Worm (Caenorhabditis elegans) whole organism, L2 larva: ENCODE data around the gene flp-15.

Experiments used
- F13H6.1 ChIP-seq: sonication (generic microtip); optimal IDR thresholded peaks from 2 replicates; lab custom pipeline; 2016; ENCODE audit warnings: missing genetic modification characterization, missing compliant biosample characterization
- R02D3.7 ChIP-seq: fragments of 150-350 bp; optimal IDR thresholded peaks from 2 replicates; lab custom pipeline; 2014; ENCODE audit warnings: missing biosample characterization, missing genetic modification characterization
- Y55F3AM.14 ChIP-seq: fragments of 200-800 bp; sonication (Bioruptor generic); optimal IDR thresholded peaks from 2 replicates; lab custom pipeline; 2018; ENCODE audit warnings: mild to moderate bottlenecking, missing genetic modification characterization, missing compliant biosample characterization
- ZK546.5 ChIP-seq: sonication (generic microtip); optimal IDR thresholded peaks from 2 replicates; lab custom pipeline; 2017; ENCODE audit warnings: missing biosample characterization, missing genetic modification characterization
- alr-1 ChIP-seq: fragments of 150-350 bp; optimal IDR thresholded peaks from 2 replicates; lab custom pipeline; 2014; ENCODE audit warnings: missing biosample characterization, missing genetic modification characterization
- aly-2 ChIP-seq: fragments of 150-350 bp; optimal IDR thresholded peaks from 2 replicates; lab custom pipeline; 2014; ENCODE audit warnings: missing biosample characterization, missing genetic modification characterization
- ama-1 ChIP-seq: fragments of 150-350 bp; optimal IDR thresholded peaks from 2 replicates; lab custom pipeline; 2018; ENCODE audit warnings: inconsistent platforms
- blmp-1 ChIP-seq: sonication (generic microtip); optimal IDR thresholded peaks from 2 replicates; lab custom pipeline; 2017; ENCODE audit warnings: missing genetic modification characterization, mild to moderate bottlenecking, missing compliant biosample characterization, antibody characterized with exemption, moderate library complexity; ENCODE audit not compliant: insufficient read depth
- ceh-16 ChIP-seq: fragments of 150-350 bp; optimal IDR thresholded peaks from 2 replicates; lab custom pipeline; 2014; ENCODE audit warnings: missing biosample characterization, missing genetic modification characterization
- ceh-82 ChIP-seq: fragments of 150-350 bp; optimal IDR thresholded peaks from 2 replicates; lab custom pipeline; 2014; ENCODE audit warnings: missing biosample characterization, missing genetic modification characterization
- egl-27 ChIP-seq: sonication (generic microtip); optimal IDR thresholded peaks from 3 replicates; lab custom pipeline; 2017; ENCODE audit warnings: missing biosample characterization, missing genetic modification reagents, missing genetic modification characterization
- elt-1 ChIP-seq: fragments of 150-350 bp; optimal IDR thresholded peaks from 2 replicates; lab custom pipeline; 2014; ENCODE audit warnings: missing biosample characterization, missing genetic modification characterization
- elt-3 ChIP-seq: sonication (generic microtip); optimal IDR thresholded peaks from 2 replicates; lab custom pipeline; 2017; ENCODE audit warnings: missing biosample characterization, missing genetic modification characterization
- fos-1 ChIP-seq: fragments of 150-350 bp; optimal IDR thresholded peaks from 2 replicates; lab custom pipeline; 2014; ENCODE audit warnings: missing biosample characterization, missing genetic modification characterization
- lin-13 ChIP-seq: fragments of 150-350 bp; optimal IDR thresholded peaks from 2 replicates; lab custom pipeline; 2014; ENCODE audit warnings: missing biosample characterization, missing genetic modification reagents, missing genetic modification characterization
- lin-39 ChIP-seq: fragments of 150-350 bp; optimal IDR thresholded peaks from 2 replicates; lab custom pipeline; 2014; ENCODE audit warnings: missing biosample characterization, missing genetic modification reagents, missing genetic modification characterization
- lsy-2 ChIP-seq, 2 experiments: fragments of 150-350 bp in 1 of 2; sonication (generic microtip) in 1 of 2; optimal IDR thresholded peaks; 2 replicates each; lab custom pipeline; 2014 to 2017; ENCODE audit warnings: missing biosample characterization in 2 of 2, missing genetic modification characterization in 2 of 2
- mab-5 ChIP-seq: fragments of 150-350 bp; optimal IDR thresholded peaks from 2 replicates; lab custom pipeline; 2014; ENCODE audit warnings: missing biosample characterization, missing genetic modification characterization
- mbf-1 ChIP-seq: sonication (generic microtip); optimal IDR thresholded peaks from 2 replicates; lab custom pipeline; 2017; ENCODE audit warnings: missing biosample characterization, missing genetic modification characterization
- mdl-1 ChIP-seq, 2 experiments: fragments of 150-350 bp in 1 of 2; sonication (generic microtip) in 1 of 2; optimal IDR thresholded peaks; 2 replicates each; lab custom pipeline; 2017; ENCODE audit warnings: missing biosample characterization in 2 of 2, missing genetic modification characterization in 2 of 2
- nhr-11 ChIP-seq: fragments of 150-350 bp; optimal IDR thresholded peaks from 2 replicates; lab custom pipeline; 2014; ENCODE audit warnings: missing biosample characterization, missing genetic modification characterization
- nhr-129 ChIP-seq: fragments of 150-350 bp; optimal IDR thresholded peaks from 2 replicates; lab custom pipeline; 2014; ENCODE audit warnings: missing biosample characterization, missing genetic modification characterization
- nhr-21 ChIP-seq: fragments of 150-350 bp; optimal IDR thresholded peaks from 2 replicates; lab custom pipeline; 2014; ENCODE audit warnings: missing biosample characterization, missing genetic modification characterization
- nhr-23 ChIP-seq: fragments of 150-350 bp; optimal IDR thresholded peaks from 2 replicates; lab custom pipeline; 2014; ENCODE audit warnings: missing biosample characterization, missing genetic modification reagents, missing genetic modification characterization
- nhr-25 ChIP-seq: fragments of 150-350 bp; sonication (generic microtip); optimal IDR thresholded peaks from 3 replicates; lab custom pipeline; 2014; ENCODE audit warnings: missing biosample characterization, missing genetic modification characterization
- nhr-6 ChIP-seq: fragments of 150-350 bp; optimal IDR thresholded peaks from 2 replicates; lab custom pipeline; 2014; ENCODE audit warnings: missing biosample characterization, missing genetic modification characterization
- nhr-77 ChIP-seq: fragments of 150-350 bp; optimal IDR thresholded peaks from 2 replicates; lab custom pipeline; 2014; ENCODE audit warnings: missing biosample characterization, missing genetic modification characterization
- peb-1 ChIP-seq: fragments of 150-350 bp; optimal IDR thresholded peaks from 2 replicates; lab custom pipeline; 2014; ENCODE audit warnings: missing biosample characterization, missing genetic modification characterization
- sem-4 ChIP-seq: fragments of 150-350 bp; optimal IDR thresholded peaks from 2 replicates; lab custom pipeline; 2014; ENCODE audit warnings: missing biosample characterization, missing genetic modification reagents, missing genetic modification characterization
- skn-1 ChIP-seq: sonication (generic microtip); optimal IDR thresholded peaks from 2 replicates; lab custom pipeline; 2017; ENCODE audit warnings: missing biosample characterization, missing genetic modification characterization
- sma-3 ChIP-seq: sonication (generic microtip); optimal IDR thresholded peaks from 2 replicates; lab custom pipeline; 2016; ENCODE audit warnings: missing genetic modification reagents, missing genetic modification characterization, missing compliant biosample characterization
- sma-9 ChIP-seq, 2 experiments: fragments of 150-350 bp in 1 of 2; sonication (generic microtip) in 1 of 2; optimal IDR thresholded peaks; 2 replicates each; lab custom pipeline; 2014 to 2016; ENCODE audit warnings: missing genetic modification characterization in 2 of 2, mild to moderate bottlenecking in 1 of 2, missing biosample characterization in 1 of 2, missing compliant biosample characterization in 1 of 2, missing genetic modification reagents in 1 of 2, moderate library complexity in 1 of 2
- snpc-4 ChIP-seq: fragments of 150-350 bp; optimal IDR thresholded peaks from 2 replicates; lab custom pipeline; 2014; ENCODE audit warnings: missing biosample characterization, missing genetic modification characterization
- unc-39 ChIP-seq: fragments of 150-350 bp; optimal IDR thresholded peaks from 2 replicates; lab custom pipeline; 2014; ENCODE audit warnings: missing biosample characterization, missing genetic modification characterization
- unc-55 ChIP-seq: fragments of 150-350 bp; sonication (generic microtip); optimal IDR thresholded peaks from 3 replicates; lab custom pipeline; 2014; ENCODE audit warnings: missing biosample characterization, missing genetic modification reagents, missing genetic modification characterization
- zag-1 ChIP-seq: fragments of 150-350 bp; optimal IDR thresholded peaks from 2 replicates; lab custom pipeline; 2014; ENCODE audit warnings: missing biosample characterization, missing genetic modification characterization
- ztf-4 ChIP-seq: fragments of 150-350 bp; optimal IDR thresholded peaks from 2 replicates; lab custom pipeline; 2014; ENCODE audit warnings: missing biosample characterization, missing genetic modification characterization

flp-15 gene

ce11 chrIII:13710666-13711065 lies 43.0 kb upstream of the flp-15 start:
- TF ChIP-seq mbf-1 (tag; lab: Kevin White, UChicago) (no peak), sma-9 (GFP tag; optimal IDR thresholded peaks at IDR 0.05; lab: Kevin White, UChicago) (peak; percentile 25), sma-9 (tag; optimal IDR thresholded peaks at IDR 0.05; lab: Kevin White, UChicago) (no peak), ZK546.5 (tag; lab: Kevin White, UChicago) (no peak), nhr-25 (tag; lab: Kevin White, UChicago) (peak; percentile 29), F13H6.1 (tag; lab: Kevin White, UChicago) (peak; percentile 11), snpc-4 (tag; lab: Kevin White, UChicago) (no peak)

ce11 chrIII:13709122-13709521 lies 41.5 kb upstream of the flp-15 start:
- no peak for TF ChIP-seq fos-1 (tag; lab: Kevin White, UChicago)
- no peak for TF ChIP-seq aly-2 (tag; lab: Kevin White, UChicago)
- TF ChIP-seq mab-5 (tag; lab: Kevin White, UChicago): no peak
- no peak for TF ChIP-seq ceh-16 (tag; lab: Kevin White, UChicago)
- no peak for TF ChIP-seq nhr-77 (tag; lab: Kevin White, UChicago)
- TF ChIP-seq unc-39 (tag; lab: Kevin White, UChicago): no peak
- no peak for TF ChIP-seq ztf-4 (tag; lab: Kevin White, UChicago)
- TF ChIP-seq ZK546.5 (tag; lab: Kevin White, UChicago): no peak
- peak; percentile 4 for TF ChIP-seq sma-3 (GFP tag; lab: Kevin White, UChicago)
- TF ChIP-seq sma-9 (GFP tag; optimal IDR thresholded peaks at IDR 0.05; lab: Kevin White, UChicago): no peak
- TF ChIP-seq sma-9 (tag; optimal IDR thresholded peaks at IDR 0.05; lab: Kevin White, UChicago): no peak
- no peak for TF ChIP-seq R02D3.7 (tag; lab: Kevin White, UChicago)
- no peak for TF ChIP-seq nhr-23
- no peak for TF ChIP-seq lin-39 (tag; lab: Kevin White, UChicago)
- TF ChIP-seq nhr-21 (tag; lab: Kevin White, UChicago): no peak
- TF ChIP-seq mbf-1 (tag; lab: Kevin White, UChicago): no peak
- peak; percentile 85 for TF ChIP-seq blmp-1 (tag; lab: Kevin White, UChicago)
- TF ChIP-seq Y55F3AM.14 (GFP tag; lab: Kevin White, UChicago): no peak
- TF ChIP-seq nhr-11 (tag; lab: Kevin White, UChicago): no peak
- no peak for TF ChIP-seq egl-27 (tag; lab: Kevin White, UChicago)
- no peak for TF ChIP-seq sem-4 (tag; lab: Kevin White, UChicago)
- TF ChIP-seq skn-1 (tag; lab: Kevin White, UChicago): no peak
- TF ChIP-seq ceh-82: no peak
- TF ChIP-seq elt-1 (tag; lab: Kevin White, UChicago): no peak
- TF ChIP-seq unc-55 (GFP tag; lab: Kevin White, UChicago): no peak
- no peak for TF ChIP-seq F13H6.1 (tag; lab: Kevin White, UChicago)
- TF ChIP-seq nhr-25 (tag; lab: Kevin White, UChicago): peak; percentile 4
- TF ChIP-seq zag-1 (tag; lab: Kevin White, UChicago): no peak
- TF ChIP-seq nhr-6 (tag; lab: Kevin White, UChicago): no peak
- TF ChIP-seq lin-13: no peak
- TF ChIP-seq peb-1 (tag; lab: Kevin White, UChicago): no peak
- no peak for TF ChIP-seq alr-1 (tag; lab: Kevin White, UChicago)
- no peak for TF ChIP-seq elt-3 (tag; lab: Kevin White, UChicago)
- no peak for TF ChIP-seq ama-1
- no peak for TF ChIP-seq lsy-2 (tag; optimal IDR thresholded peaks at IDR 0.05; lab: Kevin White, UChicago)
- peak; percentile 30 for TF ChIP-seq nhr-129 (tag; lab: Kevin White, UChicago)

DNA sequence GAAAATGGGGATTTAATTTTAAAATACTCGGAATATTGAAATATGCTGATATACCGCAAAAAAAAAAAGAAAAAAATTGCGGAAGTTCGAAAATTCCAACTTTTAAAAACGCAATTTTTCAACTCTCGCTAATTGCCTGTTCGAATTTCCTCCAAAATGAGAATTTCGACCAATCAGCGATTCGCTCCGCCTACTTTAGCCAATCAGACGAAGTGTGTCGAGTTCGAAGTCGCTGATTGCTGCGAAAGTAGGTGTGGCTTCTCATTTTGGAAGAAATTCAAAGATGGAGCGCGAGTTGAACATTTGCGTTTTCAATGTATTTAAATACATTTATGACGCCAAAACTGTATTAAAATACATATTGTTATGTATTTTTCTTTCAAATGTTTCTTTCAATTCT lies 40.8 kb upstream of the flp-15 start:
- TF ChIP-seq zag-1 (tag; lab: Kevin White, UChicago): no peak
- no peak for TF ChIP-seq unc-39 (tag; lab: Kevin White, UChicago)
- TF ChIP-seq mdl-1 (tag; optimal IDR thresholded peaks at IDR 0.05; lab: Kevin White, UChicago): no peak
- TF ChIP-seq aly-2 (tag; lab: Kevin White, UChicago): no peak
- no peak for TF ChIP-seq lsy-2 (tag; optimal IDR thresholded peaks at IDR 0.05; lab: Kevin White, UChicago)
- TF ChIP-seq sma-3 (GFP tag; lab: Kevin White, UChicago): no peak
- TF ChIP-seq, all 48 proteins: peak for 0

DNA sequence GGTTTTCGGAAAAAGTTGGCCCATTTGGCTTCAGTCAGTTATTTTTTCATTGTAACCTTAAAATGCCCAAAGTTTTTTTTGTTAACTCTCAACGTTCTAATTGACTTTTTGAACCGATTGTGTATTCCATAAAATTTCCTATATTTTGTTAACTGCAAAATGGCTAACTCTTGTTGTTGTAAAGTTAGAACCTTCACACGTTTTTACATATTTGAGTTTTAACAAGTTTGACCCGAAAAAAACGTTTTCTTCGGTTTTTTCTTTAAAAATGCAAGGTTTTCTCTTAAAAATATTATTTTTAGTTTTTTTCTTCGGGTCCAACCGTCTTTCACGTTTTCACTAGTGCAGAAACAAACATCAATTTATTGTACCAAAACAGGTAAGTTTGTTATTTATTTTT lies 34.1 kb upstream of the flp-15 start, which contains the start of gene lit-1:
Gene lit-1, plus strand, starts transcription at position 301 of the 400 bp plus-strand sequence.
- TF ChIP-seq aly-2 (tag; lab: Kevin White, UChicago) (no peak), F13H6.1 (tag; lab: Kevin White, UChicago) (peak; percentile 4)
- TF ChIP-seq, all 48 proteins: peak for 1
